Worm (Caenorhabditis elegans) whole organism, L4 larva: ENCODE measurements around the gene Y39B6A.42.
A peak's percentile ranks its signal among the peaks of the same experiment; 100 is the strongest.

Experiments used
- D1046.2 ChIP-seq: fragments of 200-800 bp; sonication (Bioruptor generic); IDR thresholded peaks from 2 replicates; pipeline ENCODE4 v1.3.6; 2022; ENCODE audit warnings: missing genetic modification characterization, missing compliant biosample characterization
- T26A8.4 ChIP-seq: fragments of 200-800 bp; sonication (Bioruptor generic); IDR thresholded peaks from 2 replicates; pipeline ENCODE4 v1.3.6; 2022; ENCODE audit warnings: missing genetic modification characterization, missing compliant biosample characterization
- Y48G9A.11 ChIP-seq: fragments of 200-800 bp; sonication (Bioruptor generic); IDR thresholded peaks from 2 replicates; pipeline ENCODE4 v1.3.6; 2022; ENCODE audit warnings: missing genetic modification reagents, missing genetic modification characterization, missing compliant biosample characterization
- Y5F2A.4 ChIP-seq: fragments of 200-800 bp; sonication (Bioruptor generic); optimal IDR thresholded peaks from 2 replicates; lab custom pipeline; 2018; ENCODE audit warnings: mild to moderate bottlenecking, missing genetic modification characterization, missing compliant biosample characterization
- Y75B8A.6 ChIP-seq: fragments of 200-800 bp; sonication (Bioruptor generic); IDR thresholded peaks from 2 replicates; pipeline ENCODE4 v1.3.6; 2022; ENCODE audit warnings: missing genetic modification reagents, missing genetic modification characterization, missing compliant biosample characterization
- ZK337.2 ChIP-seq: fragments of 200-800 bp; sonication (Bioruptor generic); IDR thresholded peaks from 2 replicates; pipeline ENCODE4 v1.3.6; 2022; ENCODE audit warnings: missing genetic modification reagents, missing genetic modification characterization, missing compliant biosample characterization
- ZK546.5 ChIP-seq, 2 experiments: sonication (generic microtip); optimal IDR thresholded peaks; 2 replicates each; lab custom pipeline; 2017; ENCODE audit warnings: missing biosample characterization in 2 of 2, missing genetic modification characterization in 2 of 2
- ama-1 ChIP-seq: fragments of 150-350 bp; optimal IDR thresholded peaks from 2 replicates; lab custom pipeline; 2014; ENCODE audit warnings: inconsistent platforms, mixed read lengths
- arid-1 ChIP-seq: fragments of 200-800 bp; sonication (Bioruptor generic); conservative IDR thresholded peaks from 2 replicates; pipeline ENCODE4 v1.3.6; 2022; ENCODE audit warnings: missing genetic modification reagents, missing genetic modification characterization, missing compliant biosample characterization
- attf-4 ChIP-seq: sonication (generic microtip); optimal IDR thresholded peaks from 3 replicates; lab custom pipeline; 2017; ENCODE audit warnings: missing biosample characterization, missing genetic modification characterization
- ceh-20 ChIP-seq: fragments of 200-800 bp; sonication (Bioruptor generic); IDR thresholded peaks from 2 replicates; pipeline ENCODE4 v1.3.6; 2022; ENCODE audit warnings: missing genetic modification reagents, missing genetic modification characterization, missing compliant biosample characterization
- ceh-82 ChIP-seq: sonication (generic microtip); optimal IDR thresholded peaks from 2 replicates; lab custom pipeline; 2017; ENCODE audit warnings: missing biosample characterization, missing genetic modification characterization
- cey-2 ChIP-seq: sonication (generic microtip); optimal IDR thresholded peaks from 3 replicates; lab custom pipeline; 2017; ENCODE audit warnings: missing genetic modification characterization, mild to moderate bottlenecking, missing compliant biosample characterization, antibody characterized with exemption, borderline replicate concordance; ENCODE audit not compliant: insufficient read depth
- daf-12 ChIP-seq: fragments of 150-350 bp; optimal IDR thresholded peaks from 2 replicates; lab custom pipeline; 2014; ENCODE audit warnings: missing biosample characterization, missing genetic modification reagents, missing genetic modification characterization
- daf-16 ChIP-seq, 3 experiments: sonication (generic microtip); optimal IDR thresholded peaks; 2 replicates each; lab custom pipeline; 2016 to 2017; ENCODE audit warnings: missing genetic modification characterization in 3 of 3, missing genetic modification reagents in 3 of 3, mild to moderate bottlenecking in 2 of 3, missing compliant biosample characterization in 2 of 3, missing biosample characterization in 1 of 3, moderate library complexity in 1 of 3
- duxl-1 ChIP-seq: sonication (generic microtip); optimal IDR thresholded peaks from 2 replicates; lab custom pipeline; 2016; ENCODE audit warnings: mild to moderate bottlenecking, missing genetic modification characterization, moderate library complexity, missing compliant biosample characterization; ENCODE audit not compliant: poor library complexity
- egl-27 ChIP-seq: sonication (generic microtip); optimal IDR thresholded peaks from 3 replicates; lab custom pipeline; 2017; ENCODE audit warnings: missing biosample characterization, missing genetic modification reagents, missing genetic modification characterization
- fkh-10 ChIP-seq: fragments of 150-350 bp; optimal IDR thresholded peaks from 2 replicates; lab custom pipeline; 2014; ENCODE audit warnings: missing biosample characterization, missing genetic modification reagents, missing genetic modification characterization
- fos-1 ChIP-seq: fragments of 150-350 bp; optimal IDR thresholded peaks from 2 replicates; lab custom pipeline; 2014; ENCODE audit warnings: missing biosample characterization, missing genetic modification characterization
- gei-8 ChIP-seq: fragments of 200-800 bp; sonication (Bioruptor generic); optimal IDR thresholded peaks from 2 replicates; lab custom pipeline; 2018; ENCODE audit warnings: mild to moderate bottlenecking, missing genetic modification characterization, missing compliant biosample characterization
- hlh-11 ChIP-seq: fragments of 200-800 bp; sonication (Bioruptor generic); optimal IDR thresholded peaks from 2 replicates; lab custom pipeline; 2018; ENCODE audit warnings: mild to moderate bottlenecking, missing genetic modification characterization, missing compliant biosample characterization
- hlh-30 ChIP-seq: sonication (generic microtip); optimal IDR thresholded peaks from 2 replicates; lab custom pipeline; 2017; ENCODE audit warnings: antibody characterized with exemption, mild to moderate bottlenecking, missing genetic modification characterization, missing compliant biosample characterization; ENCODE audit not compliant: insufficient read depth
- lim-7 ChIP-seq: fragments of 200-800 bp; sonication (Bioruptor generic); IDR thresholded peaks from 2 replicates; pipeline ENCODE4 v1.3.6; 2022; ENCODE audit warnings: missing genetic modification characterization, missing compliant biosample characterization
- lin-1 ChIP-seq: fragments of 200-800 bp; sonication (Bioruptor generic); IDR thresholded peaks from 2 replicates; pipeline ENCODE4 v1.3.6; 2022; ENCODE audit warnings: missing genetic modification reagents, missing genetic modification characterization, missing compliant biosample characterization
- lin-38 ChIP-seq: fragments of 200-800 bp; sonication (Bioruptor generic); IDR thresholded peaks from 2 replicates; pipeline ENCODE4 v1.3.6; 2022; ENCODE audit warnings: missing genetic modification reagents, missing genetic modification characterization, missing compliant biosample characterization
- madf-9 ChIP-seq: fragments of 200-800 bp; sonication (Bioruptor generic); conservative IDR thresholded peaks from 2 replicates; pipeline ENCODE4 v1.3.6; 2022; ENCODE audit warnings: missing genetic modification reagents, missing genetic modification characterization, missing compliant biosample characterization
- mdt-29 ChIP-seq: fragments of 200-800 bp; sonication (Bioruptor generic); IDR thresholded peaks from 2 replicates; pipeline ENCODE4 v1.3.6; 2022; ENCODE audit warnings: missing genetic modification reagents, missing genetic modification characterization, missing compliant biosample characterization
- mep-1 ChIP-seq: fragments of 150-350 bp; sonication (generic microtip); optimal IDR thresholded peaks from 3 replicates; lab custom pipeline; 2014; ENCODE audit warnings: missing biosample characterization, missing genetic modification characterization
- mes-2 ChIP-seq: sonication (generic microtip); optimal IDR thresholded peaks from 2 replicates; lab custom pipeline; 2016; ENCODE audit warnings: missing genotype, mild to moderate bottlenecking, missing genetic modification characterization, missing compliant biosample characterization; ENCODE audit not compliant: poor library complexity, severe bottlenecking
- mxl-2 ChIP-seq: fragments of 200-800 bp; sonication (Bioruptor generic); conservative IDR thresholded peaks from 2 replicates; pipeline ENCODE4 v1.3.6; 2022; ENCODE audit warnings: missing genetic modification reagents, missing genetic modification characterization, missing compliant biosample characterization
- nhr-111 ChIP-seq: fragments of 200-800 bp; sonication (Bioruptor generic); optimal IDR thresholded peaks from 2 replicates; lab custom pipeline; 2018; ENCODE audit warnings: mild to moderate bottlenecking, missing genetic modification characterization, missing compliant biosample characterization
- nhr-25 ChIP-seq: sonication (generic microtip); optimal IDR thresholded peaks from 2 replicates; lab custom pipeline; 2017; ENCODE audit warnings: missing genetic modification characterization, mild to moderate bottlenecking, missing compliant biosample characterization, antibody characterized with exemption, moderate library complexity, borderline replicate concordance; ENCODE audit not compliant: insufficient read depth
- nhr-42 ChIP-seq: fragments of 200-800 bp; sonication (Bioruptor generic); IDR thresholded peaks from 2 replicates; pipeline ENCODE4 v1.3.6; 2022; ENCODE audit warnings: missing genetic modification characterization, missing compliant biosample characterization
- nhr-48 ChIP-seq: sonication (generic microtip); optimal IDR thresholded peaks from 2 replicates; lab custom pipeline; 2016; ENCODE audit warnings: mild to moderate bottlenecking, missing genetic modification characterization, missing compliant biosample characterization
- nhr-76 ChIP-seq: fragments of 150-350 bp; optimal IDR thresholded peaks from 2 replicates; lab custom pipeline; 2014; ENCODE audit warnings: missing biosample characterization, missing genetic modification characterization
- nhr-77 ChIP-seq: fragments of 150-350 bp; optimal IDR thresholded peaks from 2 replicates; lab custom pipeline; 2014; ENCODE audit warnings: missing biosample characterization, missing genetic modification characterization
- pqm-1 ChIP-seq: sonication (generic microtip); optimal IDR thresholded peaks from 2 replicates; lab custom pipeline; 2017; ENCODE audit warnings: missing biosample characterization, missing genetic modification characterization
- rbr-2 ChIP-seq: sonication (generic microtip); optimal IDR thresholded peaks from 2 replicates; lab custom pipeline; 2016; ENCODE audit warnings: missing genotype, missing genetic modification characterization, missing compliant biosample characterization
- sdz-12 ChIP-seq: fragments of 200-800 bp; sonication (Bioruptor generic); optimal IDR thresholded peaks from 2 replicates; lab custom pipeline; 2018; ENCODE audit warnings: mild to moderate bottlenecking, missing genetic modification characterization, missing compliant biosample characterization
- snpc-1.2 ChIP-seq: fragments of 200-800 bp; sonication (Bioruptor generic); IDR thresholded peaks from 2 replicates; pipeline ENCODE4 v1.3.6; 2022; ENCODE audit warnings: missing genetic modification reagents, missing genetic modification characterization, missing compliant biosample characterization
- spr-1 ChIP-seq: sonication (generic microtip); optimal IDR thresholded peaks from 2 replicates; lab custom pipeline; 2016; ENCODE audit warnings: mild to moderate bottlenecking, missing genetic modification characterization, missing compliant biosample characterization
- spr-3 ChIP-seq: fragments of 200-800 bp; sonication (Bioruptor generic); optimal IDR thresholded peaks from 2 replicates; lab custom pipeline; 2018; ENCODE audit warnings: mild to moderate bottlenecking, missing genetic modification characterization, missing compliant biosample characterization
- tag-97 ChIP-seq: fragments of 200-800 bp; sonication (Bioruptor generic); IDR thresholded peaks from 2 replicates; pipeline ENCODE4 v1.3.6; 2022; ENCODE audit warnings: missing genetic modification characterization, missing compliant biosample characterization
- unc-39 ChIP-seq: sonication (generic microtip); optimal IDR thresholded peaks from 2 replicates; lab custom pipeline; 2017; ENCODE audit warnings: missing biosample characterization, missing genetic modification characterization
- unc-62 ChIP-seq, 3 experiments: fragments of 150-350 bp in 1 of 3; sonication (generic microtip); optimal IDR thresholded peaks in 2 of 3; peaks in 1 of 3; 1 replicate in 1 of 3; 2 replicates in 2 of 3; lab custom pipeline; 2014 to 2017; ENCODE audit warnings: missing biosample characterization in 3 of 3, missing genetic modification characterization in 3 of 3, missing genetic modification reagents in 3 of 3, missing genotype in 1 of 3
- vab-7 ChIP-seq: fragments of 200-800 bp; sonication (Bioruptor generic); IDR thresholded peaks from 2 replicates; pipeline ENCODE4 v1.3.6; 2022; ENCODE audit warnings: missing genetic modification reagents, missing genetic modification characterization, missing compliant biosample characterization
- zag-1 ChIP-seq: fragments of 150-350 bp; optimal IDR thresholded peaks from 2 replicates; lab custom pipeline; 2014; ENCODE audit warnings: missing biosample characterization, missing genetic modification characterization
- zip-11 ChIP-seq: fragments of 200-800 bp; sonication (Bioruptor generic); IDR thresholded peaks from 2 replicates; pipeline ENCODE4 v1.3.6; 2022; ENCODE audit warnings: missing genetic modification characterization, missing compliant biosample characterization
- ztf-11 ChIP-seq: fragments of 150-350 bp; optimal IDR thresholded peaks from 2 replicates; lab custom pipeline; 2014; ENCODE audit warnings: missing biosample characterization, missing genetic modification characterization
- ztf-7 ChIP-seq: fragments of 150-350 bp; optimal IDR thresholded peaks from 2 replicates; lab custom pipeline; 2014; ENCODE audit warnings: missing biosample characterization, missing genetic modification characterization

The Y39B6A.42 gene

ce11 chrV:18980980-18981529 is 11.6 kb upstream of the Y39B6A.42 start, which contains the start of the genes mrps-35 and sws-1:
TSS of gene mrps-35 (plus strand) at chrV:18981306.
TSS of gene sws-1 (minus strand) at chrV:18981479.
- TF ChIP-seq ztf-7 (tag; lab: Kevin White, UChicago) (peak; percentile 10), sdz-12 (GFP tag; lab: Kevin White, UChicago) (no peak), nhr-25 (tag; lab: Kevin White, UChicago) (no peak), ceh-20 (GFP tag; lab: Robert Waterston, UW) (no peak), D1046.2 (GFP tag; lab: Robert Waterston, UW) (no peak), hlh-30 (tag; lab: Kevin White, UChicago) (no peak), Y48G9A.11 (GFP tag; lab: Robert Waterston, UW) (peak; percentile 68), attf-4 (tag; lab: Kevin White, UChicago) (no peak), nhr-111 (GFP tag; lab: Kevin White, UChicago) (no peak), mxl-2 (GFP tag; lab: Robert Waterston, UW) (peak; percentile 51; the same call in 1 of the 2 replicates), ztf-11 (tag; lab: Kevin White, UChicago) (no peak), nhr-77 (tag; lab: Kevin White, UChicago) (no peak), cey-2 (tag; lab: Kevin White, UChicago) (no peak), daf-12 (tag; lab: Kevin White, UChicago) (no peak), unc-62 (GFP tag; optimal IDR thresholded peaks at IDR 0.05 in 1 of 2; lab: Kevin White, UChicago) (peak in 1 of 2 experiments; percentile 11), unc-62 (tag; optimal IDR thresholded peaks at IDR 0.05; lab: Kevin White, UChicago) (no peak), vab-7 (GFP tag; lab: Robert Waterston, UW) (no peak), Y5F2A.4 (GFP tag; lab: Kevin White, UChicago) (no peak), fkh-10 (GFP tag; lab: Kevin White, UChicago) (no peak), ZK546.5 (tag; optimal IDR thresholded peaks at IDR 0.05; lab: Kevin White, UChicago) (no peak), lim-7 (GFP tag; lab: Robert Waterston, UW) (no peak), tag-97 (GFP tag; lab: Robert Waterston, UW) (no peak), lin-1 (GFP tag; lab: Robert Waterston, UW) (no peak), madf-9 (GFP tag; lab: Robert Waterston, UW) (no peak), zip-11 (GFP tag; lab: Robert Waterston, UW) (no peak), spr-3 (no peak), zag-1 (no peak), ZK337.2 (GFP tag; lab: Robert Waterston, UW) (peak; percentile 92), lin-38 (peak; percentile 73), arid-1 (no peak), ceh-82 (no peak), mep-1 (peak; percentile 45), nhr-76 (no peak), fos-1 (tag; lab: Kevin White, UChicago) (no peak), mes-2 (tag; lab: Kevin White, UChicago) (peak; percentile 99), ama-1 (lab: Kevin White, UChicago) (no peak), pqm-1 (tag; lab: Kevin White, UChicago) (no peak), egl-27 (tag; lab: Kevin White, UChicago) (no peak), snpc-1.2 (GFP tag; lab: Robert Waterston, UW) (0 out of 2 replicates have a peak, but pooled peaks have one; percentile 30), spr-1 (tag; lab: Kevin White, UChicago) (no peak), T26A8.4 (GFP tag; lab: Robert Waterston, UW) (no peak), duxl-1 (tag; lab: Kevin White, UChicago) (peak; percentile 70), nhr-48 (no peak), rbr-2 (peak; percentile 37), gei-8 (GFP tag; lab: Kevin White, UChicago) (no peak), Y75B8A.6 (no peak), hlh-11 (tag; lab: Kevin White, UChicago) (peak; percentile 0), daf-16 (GFP tag; optimal IDR thresholded peaks at IDR 0.05; lab: Kevin White, UChicago) (no peak), daf-16 (tag; optimal IDR thresholded peaks at IDR 0.05; lab: Kevin White, UChicago) (peak; percentile 46), nhr-42 (GFP tag; lab: Robert Waterston, UW) (no peak), mdt-29 (GFP tag; lab: Robert Waterston, UW) (no peak), unc-39 (tag; lab: Kevin White, UChicago) (no peak)
